Fruit fly (Drosophila melanogaster) S2 (cell line): ENCODE data around the gene CG16789.
A peak's percentile ranks its signal among the peaks of the same experiment; 100 is the strongest.

Source experiments
- CG8478 ChIP-seq: fragments of >200 bp; optimal IDR thresholded peaks from 2 replicates; lab custom pipeline; 2018
- CTCF ChIP-seq, 2 experiments: fragments of >200 bp; optimal IDR thresholded peaks; 2 replicates each; lab custom pipeline; 2018

DNA sequence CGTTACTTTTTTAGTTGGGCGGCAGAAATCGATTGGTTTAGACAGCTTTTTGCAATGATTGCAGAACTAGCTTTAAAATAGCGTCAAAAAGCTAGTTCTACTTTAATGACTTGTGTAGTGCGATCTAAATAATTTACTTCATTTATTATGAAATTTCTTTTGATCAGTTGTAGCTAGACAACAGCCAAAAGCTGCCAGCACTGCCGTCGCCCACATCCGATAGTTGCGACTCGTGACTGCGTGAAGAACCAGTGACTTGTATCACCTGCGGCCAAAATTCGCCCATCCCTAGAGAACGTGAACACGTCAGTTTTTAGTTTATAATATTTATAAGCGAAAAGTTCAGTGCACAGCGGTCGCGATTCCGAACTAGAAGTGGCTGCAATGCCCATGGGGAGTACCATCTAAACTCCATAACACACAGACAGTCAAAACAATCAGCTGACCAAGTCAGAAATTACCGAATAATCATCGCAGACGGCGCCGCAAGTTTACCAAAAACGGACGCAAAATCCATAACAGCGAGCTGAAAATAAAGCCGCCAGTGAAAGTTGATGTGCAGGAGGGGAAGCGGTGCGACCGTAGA, 20.8 kb downstream of the CG16789 start, which contains the start of gene P58IPK:
- no peak for TF ChIP-seq CG8478
- peak; percentile 4 to 31 for TF ChIP-seq CTCF (optimal IDR thresholded peaks at IDR 0.05; lab: Kevin White, UChicago)
